Fruit fly (Drosophila melanogaster) whole organism, embryonic: ENCODE measurements around the gene Zif.

Experiments
- B-H1 ChIP-seq: fragments of 200-800 bp; sonication (Bioruptor generic); IDR thresholded peaks from 3 replicates; pipeline ENCODE4 v1.3.6; 2022; ENCODE audit warnings: missing biosample characterization, missing genetic modification characterization
- CG10462 ChIP-seq: fragments of 200-800 bp; sonication (Bioruptor generic); optimal IDR thresholded peaks from 2 replicates; lab custom pipeline; 2016; ENCODE audit warnings: missing biosample characterization, missing genetic modification characterization
- CG7786 ChIP-seq: fragments of 200-800 bp; sonication (Bioruptor generic); optimal IDR thresholded peaks from 2 replicates; lab custom pipeline; 2016; ENCODE audit warnings: missing biosample characterization, missing genetic modification characterization
- zfh1 ChIP-seq: fragments of 200-800 bp; sonication (Bioruptor generic); IDR thresholded peaks from 3 replicates; pipeline ENCODE4 v1.3.6; 2022; ENCODE audit warnings: missing biosample characterization, missing genetic modification characterization

DNA sequence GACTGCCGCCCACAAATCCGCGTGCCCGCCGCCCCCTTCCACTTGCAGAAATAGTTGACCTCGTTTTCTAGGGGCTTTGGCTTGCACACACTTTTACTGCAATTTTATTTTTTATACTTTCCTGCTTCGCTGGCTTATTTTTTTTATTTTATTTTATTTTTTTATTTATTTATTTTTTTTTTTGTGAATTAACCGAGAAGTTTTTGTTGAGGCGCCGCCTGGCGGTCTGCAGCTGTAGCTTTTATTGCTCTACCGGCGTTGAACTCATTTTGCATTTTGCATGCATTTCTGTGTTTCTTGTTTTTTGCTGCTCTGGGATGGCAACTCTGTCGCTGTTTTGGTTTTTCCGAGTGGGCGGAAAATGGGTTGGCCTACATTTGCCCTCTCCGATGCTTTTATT lies 27.2 kb upstream of the Zif start:
- no peak for TF ChIP-seq CG7786
- no peak for TF ChIP-seq CG10462 (GFP tag; lab: Kevin White, UChicago)
- TF ChIP-seq zfh1 (GFP tag; lab: Robert Waterston, UW): no peak
- no peak for TF ChIP-seq B-H1 (GFP tag; lab: Robert Waterston, UW)
